Fruit fly (Drosophila melanogaster): Measurements from ENCODE around the gene Ncoa6.

The Ncoa6 gene

dm6 chr2L:5298978-5299627, 27.4 kb downstream of the Ncoa6 start (continued):
- TF ChIP-seq CG8290 (GFP tag; optimal IDR thresholded peaks at IDR 0.05) (peak; percentile 74), CG8290 (tag; optimal IDR thresholded peaks at IDR 0.05) (no peak), trh (GFP tag; optimal IDR thresholded peaks at IDR 0.05) (peak; percentile 18), prd (optimal IDR thresholded peaks at IDR 0.05) (no peak), prd (GFP tag; IDR thresholded peaks at IDR 0.05) (peak; percentile 75), ham (GFP tag; IDR thresholded peaks at IDR 0.05) (no peak), CG7928 (GFP tag; optimal IDR thresholded peaks at IDR 0.05) (peak; percentile 35), chn (GFP tag; optimal IDR thresholded peaks at IDR 0.05) (peak; percentile 78), dmrt99B (tag; optimal IDR thresholded peaks at IDR 0.05) (peak; percentile 94), cato (GFP tag; optimal IDR thresholded peaks at IDR 0.05; ENCODE audit: borderline replicate concordance) (peak; percentile 75), CG8089 (GFP tag; optimal IDR thresholded peaks at IDR 0.05) (peak; percentile 57), CG10366 (GFP tag; IDR thresholded peaks at IDR 0.05) (peak; percentile 63), Dip2 (GFP tag; IDR thresholded peaks at IDR 0.05) (no peak), cwo (GFP tag; optimal IDR thresholded peaks at IDR 0.05) (peak; percentile 76), tap (tag; optimal IDR thresholded peaks at IDR 0.05) (peak; percentile 84), CG8388 (GFP tag; optimal IDR thresholded peaks at IDR 0.05) (peak; percentile 94), Meics (GFP tag; optimal IDR thresholded peaks at IDR 0.05) (peak; percentile 70), h (optimal IDR thresholded peaks at IDR 0.05) (no peak), Deaf1 (tag; optimal IDR thresholded peaks at IDR 0.05) (peak; percentile 52), mld (GFP tag; IDR thresholded peaks at IDR 0.05; ENCODE audit: partially characterized antibody) (no peak), CG7745 (tag; optimal IDR thresholded peaks at IDR 0.05) (peak; percentile 4), ATbp (GFP tag; optimal IDR thresholded peaks at IDR 0.05) (peak; percentile 95), sisA (GFP tag; IDR thresholded peaks at IDR 0.05) (peak; percentile 85), CG31365 (tag; optimal IDR thresholded peaks at IDR 0.05) (peak; percentile 8), CG12769 (tag; optimal IDR thresholded peaks at IDR 0.05) (peak; percentile 21), CG10274 (GFP tag; optimal IDR thresholded peaks at IDR 0.05) (peak; percentile 27), ems (GFP tag; optimal IDR thresholded peaks at IDR 0.05) (peak; percentile 69), hth (optimal IDR thresholded peaks at IDR 0.05) (no peak), Camta (GFP tag; optimal IDR thresholded peaks at IDR 0.05) (peak; percentile 67), CG15011 (GFP tag; optimal IDR thresholded peaks at IDR 0.05) (peak; percentile 64), Hr39 (optimal IDR thresholded peaks at IDR 0.05) (no peak), CG13296 (GFP tag; optimal IDR thresholded peaks at IDR 0.05) (peak; percentile 67), D19B (GFP tag; optimal IDR thresholded peaks at IDR 0.05) (peak; percentile 3), CG18262 (tag; optimal IDR thresholded peaks at IDR 0.05) (peak; percentile 90), CG30431 (GFP tag; optimal IDR thresholded peaks at IDR 0.05) (peak; percentile 50), CG9215 (GFP tag; IDR thresholded peaks at IDR 0.05) (peak; percentile 20; the same call in 1 of the 2 replicates), crol (GFP tag; IDR thresholded peaks at IDR 0.05) (peak; percentile 34; the same call in 1 of the 2 replicates), tio (GFP tag; optimal IDR thresholded peaks at IDR 0.05) (peak; percentile 76), NC2β (GFP tag; optimal IDR thresholded peaks at IDR 0.05) (peak; percentile 60), sr (GFP tag; IDR thresholded peaks at IDR 0.05) (peak; percentile 38; the same call in 1 of the 3 replicates), Sox102F (GFP tag; optimal IDR thresholded peaks at IDR 0.05) (peak; percentile 92), Ets97D (GFP tag; optimal IDR thresholded peaks at IDR 0.05) (no peak), chm (GFP tag; IDR thresholded peaks at IDR 0.05) (peak; percentile 78), CG18011 (GFP tag; optimal IDR thresholded peaks at IDR 0.05) (peak; percentile 57), Optix (GFP tag; IDR thresholded peaks at IDR 0.05) (peak; percentile 68; the same call in 2 of the 3 replicates), ken (GFP tag; IDR thresholded peaks at IDR 0.05) (peak; percentile 77), wek (GFP tag; optimal IDR thresholded peaks at IDR 0.05) (no peak), CG17568 (GFP tag; optimal IDR thresholded peaks at IDR 0.05) (peak; percentile 82), CG2678 (tag; optimal IDR thresholded peaks at IDR 0.05) (peak; percentile 90), CG11398 (GFP tag; optimal IDR thresholded peaks at IDR 0.05) (no peak), fd64A (GFP tag; optimal IDR thresholded peaks at IDR 0.05) (peak; percentile 81)

Data from whole organism, embryonic.